Worm (Caenorhabditis elegans): ENCODE measurements around the gene spp-4.

spp-4 gene

ce11 chrX:7316485-7317391 lies 1.8 kb downstream of the spp-4 start, which contains the start of the genes spp-2 and spp-6:
Gene spp-2 (minus strand): TSS chrX:7316818.
Gene spp-6 (plus strand): TSS chrX:7317341.
- TF ChIP-seq ceh-36 (tag; optimal IDR thresholded peaks at IDR 0.05) (no peak), ets-7 (tag; optimal IDR thresholded peaks at IDR 0.05) (no peak), sea-1 (GFP tag; conservative IDR thresholded peaks at IDR 0.05) (no peak), tbx-37 (GFP tag; conservative IDR thresholded peaks at IDR 0.05) (no peak), tra-4 (tag; optimal IDR thresholded peaks at IDR 0.05) (no peak), aly-1 (tag; optimal IDR thresholded peaks at IDR 0.05) (no peak), pes-1 (GFP tag; IDR thresholded peaks at IDR 0.05) (no peak), scrt-1 (GFP tag; IDR thresholded peaks at IDR 0.05) (no peak), B0310.2 (tag; optimal IDR thresholded peaks at IDR 0.05) (no peak), F13C5.2 (tag; optimal IDR thresholded peaks at IDR 0.05) (no peak)

ce11 chrX:7315329-7315728 lies 3.2 kb downstream of the spp-4 start, which contains the start of gene spp-3:
Gene spp-3 (minus strand): TSS chrX:7315353.
- TF ChIP-seq tbx-37 (GFP tag; conservative IDR thresholded peaks at IDR 0.05) (no peak), hnd-1 (tag; optimal IDR thresholded peaks at IDR 0.05) (no peak), scrt-1 (GFP tag; IDR thresholded peaks at IDR 0.05) (no peak), F13C5.2 (tag; optimal IDR thresholded peaks at IDR 0.05) (no peak), flt-1 (GFP tag; IDR thresholded peaks at IDR 0.05) (no peak), hmbx-1 (tag; optimal IDR thresholded peaks at IDR 0.05) (no peak), aly-1 (tag; optimal IDR thresholded peaks at IDR 0.05) (no peak), ama-1 (optimal IDR thresholded peaks at IDR 0.05) (no peak)

ce11 chrX:7314564-7314963 lies 4.0 kb downstream of the spp-4 start:
- TF ChIP-seq B0310.2 (tag; optimal IDR thresholded peaks at IDR 0.05) (no peak), ama-1 (optimal IDR thresholded peaks at IDR 0.05) (no peak), ets-7 (tag; optimal IDR thresholded peaks at IDR 0.05) (no peak), hmbx-1 (tag; optimal IDR thresholded peaks at IDR 0.05) (no peak), hmg-4 (GFP tag; optimal IDR thresholded peaks at IDR 0.05) (no peak), sea-1 (GFP tag; conservative IDR thresholded peaks at IDR 0.05) (no peak), flt-1 (GFP tag; IDR thresholded peaks at IDR 0.05) (no peak), F13C5.2 (tag; optimal IDR thresholded peaks at IDR 0.05) (no peak), tbx-37 (GFP tag; conservative IDR thresholded peaks at IDR 0.05) (no peak), tra-4 (tag; optimal IDR thresholded peaks at IDR 0.05) (no peak)

ce11 chrX:7313236-7313635 lies 5.3 kb downstream of the spp-4 start:
- TF ChIP-seq ets-7 (tag; optimal IDR thresholded peaks at IDR 0.05) (no peak), ceh-36 (tag; optimal IDR thresholded peaks at IDR 0.05) (no peak)

ce11 chrX:7311870-7312269 lies 6.7 kb downstream of the spp-4 start:
- TF ChIP-seq hnd-1 (tag; optimal IDR thresholded peaks at IDR 0.05) (no peak), aly-1 (tag; optimal IDR thresholded peaks at IDR 0.05) (no peak), ceh-36 (tag; optimal IDR thresholded peaks at IDR 0.05) (no peak), sea-1 (GFP tag; conservative IDR thresholded peaks at IDR 0.05) (no peak), ceh-13 (GFP tag; optimal IDR thresholded peaks at IDR 0.05) (no peak), hmg-4 (GFP tag; optimal IDR thresholded peaks at IDR 0.05) (no peak), tra-4 (tag; optimal IDR thresholded peaks at IDR 0.05) (no peak), B0310.2 (tag; optimal IDR thresholded peaks at IDR 0.05) (no peak), F13C5.2 (tag; optimal IDR thresholded peaks at IDR 0.05) (no peak), pes-1 (GFP tag; IDR thresholded peaks at IDR 0.05) (no peak), ets-7 (tag; optimal IDR thresholded peaks at IDR 0.05) (no peak)

- TF ChIP-seq scrt-1 (GFP tag; IDR thresholded peaks at IDR 0.05) (peak; percentile 8; the same call in 1 of the 2 replicates), hmbx-1 (tag; optimal IDR thresholded peaks at IDR 0.05) (no peak), tbx-37 (GFP tag; conservative IDR thresholded peaks at IDR 0.05) (no peak)
Measured at ce11 chrX:7309775-7310174, 8.8 kb downstream of the spp-4 start, which contains the start of the genes his-38 and his-40. Gene his-38 (minus strand): TSS chrX:7309875. Gene his-40 (plus strand): TSS chrX:7310110.

ce11 chrX:7306434-7306833 lies 12.1 kb downstream of the spp-4 start:
- TF ChIP-seq ceh-36 (tag; optimal IDR thresholded peaks at IDR 0.05) (no peak), ceh-13 (GFP tag; optimal IDR thresholded peaks at IDR 0.05) (no peak), F13C5.2 (tag; optimal IDR thresholded peaks at IDR 0.05) (peak; percentile 8), hmg-4 (GFP tag; optimal IDR thresholded peaks at IDR 0.05) (peak; percentile 13)

- TF ChIP-seq F13C5.2 (tag; optimal IDR thresholded peaks at IDR 0.05), result no peak
- TF ChIP-seq tra-4 (tag; optimal IDR thresholded peaks at IDR 0.05), result no peak
- TF ChIP-seq B0310.2 (tag; optimal IDR thresholded peaks at IDR 0.05), result no peak
- no peak for TF ChIP-seq ceh-13 (GFP tag; optimal IDR thresholded peaks at IDR 0.05)
- TF ChIP-seq ets-7 (tag; optimal IDR thresholded peaks at IDR 0.05), result no peak
- TF ChIP-seq pes-1 (GFP tag; IDR thresholded peaks at IDR 0.05), result no peak
- TF ChIP-seq sea-1 (GFP tag; conservative IDR thresholded peaks at IDR 0.05), result no peak
- no peak for TF ChIP-seq scrt-1 (GFP tag; IDR thresholded peaks at IDR 0.05)
- TF ChIP-seq ceh-36 (tag; optimal IDR thresholded peaks at IDR 0.05), result no peak
- no peak for TF ChIP-seq aly-1 (tag; optimal IDR thresholded peaks at IDR 0.05)
- no peak for TF ChIP-seq tbx-11 (GFP tag; IDR thresholded peaks at IDR 0.05)
- TF ChIP-seq flt-1 (GFP tag; IDR thresholded peaks at IDR 0.05), result no peak
- TF ChIP-seq hnd-1 (tag; optimal IDR thresholded peaks at IDR 0.05), result no peak
- TF ChIP-seq hmg-4 (GFP tag; optimal IDR thresholded peaks at IDR 0.05), result no peak
- TF ChIP-seq hmbx-1 (tag; optimal IDR thresholded peaks at IDR 0.05), result no peak
- TF ChIP-seq ama-1 (optimal IDR thresholded peaks at IDR 0.05), result no peak
- no peak for TF ChIP-seq tbx-37 (GFP tag; conservative IDR thresholded peaks at IDR 0.05)
Measured at ce11 chrX:7305520-7306186, 12.9 kb downstream of the spp-4 start, which contains the start of gene sur-5. Gene sur-5 (minus strand): TSS chrX:7305570.

Measured in whole organism, early embryonic.